Worm (Caenorhabditis elegans) whole organism, L4 larva: ENCODE measurements around the gene nlp-3.

Experiments
- F44E2.7 ChIP-seq: fragments of 200-800 bp; sonication (Bioruptor generic); IDR thresholded peaks from 2 replicates; pipeline ENCODE4 v2.1.2; 2022; ENCODE audit warnings: missing genetic modification characterization, missing compliant biosample characterization
- R02D3.7 ChIP-seq: fragments of 150-350 bp; sonication (generic microtip); optimal IDR thresholded peaks from 3 replicates; lab custom pipeline; 2014; ENCODE audit warnings: missing biosample characterization, missing genetic modification characterization
- T20F7.1 ChIP-seq: fragments of 200-800 bp; sonication (Bioruptor generic); optimal IDR thresholded peaks from 2 replicates; lab custom pipeline; 2018; ENCODE audit warnings: mild to moderate bottlenecking, missing genetic modification characterization, missing compliant biosample characterization
- T26A8.4 ChIP-seq: fragments of 200-800 bp; sonication (Bioruptor generic); IDR thresholded peaks from 2 replicates; pipeline ENCODE4 v1.3.6; 2022; ENCODE audit warnings: missing genetic modification characterization, missing compliant biosample characterization
- Y5F2A.4 ChIP-seq: fragments of 200-800 bp; sonication (Bioruptor generic); optimal IDR thresholded peaks from 2 replicates; lab custom pipeline; 2018; ENCODE audit warnings: mild to moderate bottlenecking, missing genetic modification characterization, missing compliant biosample characterization
- ZK337.2 ChIP-seq: fragments of 200-800 bp; sonication (Bioruptor generic); IDR thresholded peaks from 2 replicates; pipeline ENCODE4 v1.3.6; 2022; ENCODE audit warnings: missing genetic modification reagents, missing genetic modification characterization, missing compliant biosample characterization
- arid-1 ChIP-seq: fragments of 200-800 bp; sonication (Bioruptor generic); conservative IDR thresholded peaks from 2 replicates; pipeline ENCODE4 v1.3.6; 2022; ENCODE audit warnings: missing genetic modification reagents, missing genetic modification characterization, missing compliant biosample characterization
- ceh-20 ChIP-seq: fragments of 200-800 bp; sonication (Bioruptor generic); IDR thresholded peaks from 2 replicates; pipeline ENCODE4 v1.3.6; 2022; ENCODE audit warnings: missing genetic modification reagents, missing genetic modification characterization, missing compliant biosample characterization
- ces-1 ChIP-seq: fragments of 150-350 bp; sonication (generic microtip); optimal IDR thresholded peaks from 4 replicates; lab custom pipeline; 2014; ENCODE audit warnings: missing biosample characterization, missing genetic modification reagents, missing genetic modification characterization
- ctbp-1 ChIP-seq: fragments of 200-800 bp; sonication (Bioruptor generic); IDR thresholded peaks from 2 replicates; pipeline ENCODE4 v1.3.6; 2022; ENCODE audit warnings: missing genetic modification reagents, missing genetic modification characterization, missing compliant biosample characterization
- daf-8 ChIP-seq: fragments of 200-800 bp; sonication (Bioruptor generic); IDR thresholded peaks from 2 replicates; pipeline ENCODE4 v1.3.6; 2022; ENCODE audit warnings: missing genetic modification characterization, missing compliant biosample characterization
- dmd-6 ChIP-seq: fragments of 200-800 bp; sonication (Bioruptor generic); IDR thresholded peaks from 2 replicates; pipeline ENCODE4 v1.3.6; 2022; ENCODE audit warnings: missing genetic modification reagents, missing genetic modification characterization, missing compliant biosample characterization
- duxl-1 ChIP-seq: sonication (generic microtip); optimal IDR thresholded peaks from 2 replicates; lab custom pipeline; 2016; ENCODE audit warnings: mild to moderate bottlenecking, missing genetic modification characterization, moderate library complexity, missing compliant biosample characterization; ENCODE audit not compliant: poor library complexity
- dve-1 ChIP-seq: sonication (generic microtip); optimal IDR thresholded peaks from 2 replicates; lab custom pipeline; 2017; ENCODE audit warnings: antibody characterized with exemption, mild to moderate bottlenecking, missing genetic modification characterization, missing compliant biosample characterization; ENCODE audit not compliant: insufficient read depth
- egl-27 ChIP-seq: sonication (generic microtip); optimal IDR thresholded peaks from 3 replicates; lab custom pipeline; 2017; ENCODE audit warnings: missing biosample characterization, missing genetic modification reagents, missing genetic modification characterization
- egl-43 ChIP-seq: fragments of 200-800 bp; sonication (Bioruptor generic); IDR thresholded peaks from 2 replicates; pipeline ENCODE4 v1.3.6; 2022; ENCODE audit warnings: missing genetic modification reagents, missing genetic modification characterization, missing compliant biosample characterization
- fkh-10 ChIP-seq: fragments of 150-350 bp; optimal IDR thresholded peaks from 2 replicates; lab custom pipeline; 2014; ENCODE audit warnings: missing biosample characterization, missing genetic modification reagents, missing genetic modification characterization
- fos-1 ChIP-seq: fragments of 150-350 bp; optimal IDR thresholded peaks from 2 replicates; lab custom pipeline; 2014; ENCODE audit warnings: missing biosample characterization, missing genetic modification characterization
- hlh-11 ChIP-seq: fragments of 200-800 bp; sonication (Bioruptor generic); optimal IDR thresholded peaks from 2 replicates; lab custom pipeline; 2018; ENCODE audit warnings: mild to moderate bottlenecking, missing genetic modification characterization, missing compliant biosample characterization
- hlh-30 ChIP-seq: sonication (generic microtip); optimal IDR thresholded peaks from 2 replicates; lab custom pipeline; 2017; ENCODE audit warnings: antibody characterized with exemption, mild to moderate bottlenecking, missing genetic modification characterization, missing compliant biosample characterization; ENCODE audit not compliant: insufficient read depth
- hmg-1.1 ChIP-seq: fragments of 200-800 bp; sonication (Bioruptor generic); IDR thresholded peaks from 2 replicates; pipeline ENCODE4 v1.3.6; 2022; ENCODE audit warnings: missing genetic modification reagents, missing genetic modification characterization, missing compliant biosample characterization
- lin-1 ChIP-seq: fragments of 200-800 bp; sonication (Bioruptor generic); IDR thresholded peaks from 2 replicates; pipeline ENCODE4 v1.3.6; 2022; ENCODE audit warnings: missing genetic modification reagents, missing genetic modification characterization, missing compliant biosample characterization
- lin-13 ChIP-seq: fragments of 150-350 bp; optimal IDR thresholded peaks from 2 replicates; lab custom pipeline; 2014; ENCODE audit warnings: missing biosample characterization, missing genetic modification reagents, missing genetic modification characterization
- lin-15B ChIP-seq: fragments of 150-350 bp; sonication (generic microtip); optimal IDR thresholded peaks from 3 replicates; lab custom pipeline; 2014; ENCODE audit warnings: missing biosample characterization, missing genetic modification characterization
- lin-38 ChIP-seq: fragments of 200-800 bp; sonication (Bioruptor generic); IDR thresholded peaks from 2 replicates; pipeline ENCODE4 v1.3.6; 2022; ENCODE audit warnings: missing genetic modification reagents, missing genetic modification characterization, missing compliant biosample characterization
- lsy-2 ChIP-seq, 2 experiments: fragments of 150-350 bp in 1 of 2; sonication (generic microtip) in 1 of 2; optimal IDR thresholded peaks; 2 replicates each; lab custom pipeline; 2014 to 2017; ENCODE audit warnings: missing biosample characterization in 2 of 2, missing genetic modification characterization in 2 of 2
- mdl-1 ChIP-seq, 2 experiments: fragments of 150-350 bp in 1 of 2; sonication (generic microtip) in 1 of 2; optimal IDR thresholded peaks; 2 replicates each; lab custom pipeline; 2014 to 2017; ENCODE audit warnings: missing biosample characterization in 2 of 2, missing genetic modification characterization in 2 of 2
- mep-1 ChIP-seq: fragments of 150-350 bp; sonication (generic microtip); optimal IDR thresholded peaks from 3 replicates; lab custom pipeline; 2014; ENCODE audit warnings: missing biosample characterization, missing genetic modification characterization
- nhr-25 ChIP-seq: sonication (generic microtip); optimal IDR thresholded peaks from 2 replicates; lab custom pipeline; 2017; ENCODE audit warnings: missing genetic modification characterization, mild to moderate bottlenecking, missing compliant biosample characterization, antibody characterized with exemption, moderate library complexity, borderline replicate concordance; ENCODE audit not compliant: insufficient read depth
- nhr-41 ChIP-seq: fragments of 200-800 bp; sonication (Bioruptor generic); IDR thresholded peaks from 2 replicates; pipeline ENCODE4 v1.3.6; 2022; ENCODE audit warnings: missing genetic modification reagents, missing genetic modification characterization, missing compliant biosample characterization
- nhr-42 ChIP-seq: fragments of 200-800 bp; sonication (Bioruptor generic); IDR thresholded peaks from 2 replicates; pipeline ENCODE4 v1.3.6; 2022; ENCODE audit warnings: missing genetic modification characterization, missing compliant biosample characterization
- nhr-76 ChIP-seq: fragments of 150-350 bp; optimal IDR thresholded peaks from 2 replicates; lab custom pipeline; 2014; ENCODE audit warnings: missing biosample characterization, missing genetic modification characterization
- rbr-2 ChIP-seq: sonication (generic microtip); optimal IDR thresholded peaks from 2 replicates; lab custom pipeline; 2016; ENCODE audit warnings: missing genotype, missing genetic modification characterization, missing compliant biosample characterization
- sdz-12 ChIP-seq: fragments of 200-800 bp; sonication (Bioruptor generic); optimal IDR thresholded peaks from 2 replicates; lab custom pipeline; 2018; ENCODE audit warnings: mild to moderate bottlenecking, missing genetic modification characterization, missing compliant biosample characterization
- set-16 ChIP-seq: fragments of 200-800 bp; sonication (Bioruptor generic); IDR thresholded peaks from 2 replicates; pipeline ENCODE4 v1.3.6; 2022; ENCODE audit warnings: missing genetic modification reagents, missing genetic modification characterization, missing compliant biosample characterization
- snpc-4 ChIP-seq: fragments of 150-350 bp; optimal IDR thresholded peaks from 2 replicates; lab custom pipeline; 2014; ENCODE audit warnings: missing biosample characterization, missing genetic modification characterization
- spr-1 ChIP-seq: sonication (generic microtip); optimal IDR thresholded peaks from 2 replicates; lab custom pipeline; 2016; ENCODE audit warnings: mild to moderate bottlenecking, missing genetic modification characterization, missing compliant biosample characterization
- spr-3 ChIP-seq: fragments of 200-800 bp; sonication (Bioruptor generic); optimal IDR thresholded peaks from 2 replicates; lab custom pipeline; 2018; ENCODE audit warnings: mild to moderate bottlenecking, missing genetic modification characterization, missing compliant biosample characterization
- tag-97 ChIP-seq: fragments of 200-800 bp; sonication (Bioruptor generic); IDR thresholded peaks from 2 replicates; pipeline ENCODE4 v1.3.6; 2022; ENCODE audit warnings: missing genetic modification characterization, missing compliant biosample characterization
- unc-62 ChIP-seq, 3 experiments: fragments of 150-350 bp in 1 of 3; sonication (generic microtip); optimal IDR thresholded peaks in 2 of 3; peaks in 1 of 3; 1 replicate in 1 of 3; 2 replicates in 2 of 3; lab custom pipeline; 2014 to 2017; ENCODE audit warnings: missing biosample characterization in 3 of 3, missing genetic modification characterization in 3 of 3, missing genetic modification reagents in 3 of 3, missing genotype in 1 of 3
- zfp-2 ChIP-seq: sonication (generic microtip); optimal IDR thresholded peaks from 2 replicates; lab custom pipeline; 2016; ENCODE audit warnings: mild to moderate bottlenecking, missing genetic modification characterization, missing compliant biosample characterization
- zfp-3 ChIP-seq: fragments of 200-800 bp; sonication (Bioruptor generic); conservative IDR thresholded peaks from 2 replicates; pipeline ENCODE4 v1.3.6; 2022; ENCODE audit warnings: missing genetic modification reagents, missing genetic modification characterization, missing compliant biosample characterization
- zip-11 ChIP-seq: fragments of 200-800 bp; sonication (Bioruptor generic); IDR thresholded peaks from 2 replicates; pipeline ENCODE4 v1.3.6; 2022; ENCODE audit warnings: missing genetic modification characterization, missing compliant biosample characterization
- zip-2 ChIP-seq: fragments of 150-350 bp; optimal IDR thresholded peaks from 2 replicates; lab custom pipeline; 2014; ENCODE audit warnings: missing biosample characterization, missing genetic modification characterization
- ztf-11 ChIP-seq: fragments of 150-350 bp; optimal IDR thresholded peaks from 2 replicates; lab custom pipeline; 2014; ENCODE audit warnings: missing biosample characterization, missing genetic modification characterization

The nlp-3 gene

ce11 chrX:13216802-13217201, 38.6 kb upstream of the nlp-3 start, which contains the start of gene R12H7.4:
TSS of gene R12H7.4 (plus strand) at chrX:13217102.
- no peak for TF ChIP-seq dve-1 (tag; lab: Kevin White, UChicago)
- peak in 1 of 2 experiments; percentile 79 for TF ChIP-seq unc-62 (GFP tag; optimal IDR thresholded peaks at IDR 0.05 in 1 of 2; lab: Kevin White, UChicago)
- TF ChIP-seq unc-62 (tag; optimal IDR thresholded peaks at IDR 0.05; lab: Kevin White, UChicago), result no peak

ce11 chrX:13212528-13212927, 34.3 kb upstream of the nlp-3 start:
- TF ChIP-seq lin-1 (GFP tag; lab: Robert Waterston, UW) (no peak), zip-2 (tag; lab: Kevin White, UChicago) (no peak), unc-62 (GFP tag; optimal IDR thresholded peaks at IDR 0.05 in 1 of 2; lab: Kevin White, UChicago) (peak in 1 of 2 experiments; percentile 19), unc-62 (tag; optimal IDR thresholded peaks at IDR 0.05; lab: Kevin White, UChicago) (no peak), T26A8.4 (GFP tag; lab: Robert Waterston, UW) (no peak)

ce11 chrX:13210478-13210877, 32.2 kb upstream of the nlp-3 start:
- no peak for TF ChIP-seq daf-8
- no peak for TF ChIP-seq arid-1 (GFP tag; lab: Robert Waterston, UW)
- no peak for TF ChIP-seq dmd-6
- TF ChIP-seq lsy-2 (tag; optimal IDR thresholded peaks at IDR 0.05; lab: Kevin White, UChicago), result peak in 1 of 2 experiments; percentile 61
- no peak for TF ChIP-seq sdz-12 (GFP tag; lab: Kevin White, UChicago)
- no peak for TF ChIP-seq lin-38
- TF ChIP-seq zip-11, result no peak
- no peak for TF ChIP-seq duxl-1 (tag; lab: Kevin White, UChicago)
- no peak for TF ChIP-seq F44E2.7 (GFP tag; lab: Robert Waterston, UW)
- no peak for TF ChIP-seq zfp-3
- TF ChIP-seq nhr-76 (tag; lab: Kevin White, UChicago), result no peak
- no peak for TF ChIP-seq set-16 (GFP tag; lab: Robert Waterston, UW)
- no peak for TF ChIP-seq ztf-11 (tag; lab: Kevin White, UChicago)
- no peak for TF ChIP-seq ceh-20 (GFP tag; lab: Robert Waterston, UW)
- peak; percentile 35 for TF ChIP-seq hlh-30 (tag; lab: Kevin White, UChicago)
- TF ChIP-seq hmg-1.1 (GFP tag; lab: Robert Waterston, UW), result peak; percentile 57
- TF ChIP-seq Y5F2A.4 (GFP tag; lab: Kevin White, UChicago), result no peak
- peak; percentile 10 for TF ChIP-seq hlh-11 (tag; lab: Kevin White, UChicago)
- TF ChIP-seq unc-62 (GFP tag; optimal IDR thresholded peaks at IDR 0.05 in 1 of 2; lab: Kevin White, UChicago), result peak in 1 of 2 experiments; percentile 43
- no peak for TF ChIP-seq unc-62 (tag; optimal IDR thresholded peaks at IDR 0.05; lab: Kevin White, UChicago)
- no peak for TF ChIP-seq ZK337.2 (GFP tag; lab: Robert Waterston, UW)
- TF ChIP-seq lin-13, result no peak
- TF ChIP-seq ctbp-1 (GFP tag; lab: Robert Waterston, UW), result peak; percentile 60; the same call in 1 of the 2 replicates
- peak; percentile 71 for TF ChIP-seq mep-1 (tag; lab: Kevin White, UChicago)
- TF ChIP-seq spr-1 (tag; lab: Kevin White, UChicago), result no peak
- TF ChIP-seq egl-27 (tag; lab: Kevin White, UChicago), result no peak
- peak in 1 of 2 experiments; percentile 32 for TF ChIP-seq mdl-1 (tag; optimal IDR thresholded peaks at IDR 0.05; lab: Kevin White, UChicago)
- no peak for TF ChIP-seq zfp-2 (tag; lab: Kevin White, UChicago)
- TF ChIP-seq nhr-25 (tag; lab: Kevin White, UChicago), result no peak
- peak; percentile 24 for TF ChIP-seq rbr-2 (tag; lab: Kevin White, UChicago)
- no peak for TF ChIP-seq dve-1 (tag; lab: Kevin White, UChicago)
- no peak for TF ChIP-seq spr-3 (GFP tag; lab: Kevin White, UChicago)
- TF ChIP-seq R02D3.7 (tag; lab: Kevin White, UChicago), result no peak
- no peak for TF ChIP-seq zip-2 (tag; lab: Kevin White, UChicago)
- TF ChIP-seq nhr-41 (GFP tag; lab: Robert Waterston, UW), result no peak
- peak; percentile 71 for TF ChIP-seq fkh-10 (GFP tag; lab: Kevin White, UChicago)
- TF ChIP-seq ces-1 (GFP tag; lab: Kevin White, UChicago), result no peak
- no peak for TF ChIP-seq T20F7.1 (GFP tag; lab: Kevin White, UChicago)
- TF ChIP-seq lin-15B (tag; lab: Kevin White, UChicago), result no peak
- TF ChIP-seq nhr-42 (GFP tag; lab: Robert Waterston, UW), result no peak
- no peak for TF ChIP-seq snpc-4 (tag; lab: Kevin White, UChicago)
- no peak for TF ChIP-seq fos-1 (tag; lab: Kevin White, UChicago)
- 0 out of 2 replicates have a peak, but pooled peaks have one; percentile 18 for TF ChIP-seq egl-43 (GFP tag; lab: Robert Waterston, UW)
- TF ChIP-seq tag-97, result no peak
